Worm (Caenorhabditis elegans) whole organism, young adult: Measurements from ENCODE around the gene F16F9.1.

Source experiments
- F57C9.4 ChIP-seq: sonication (generic microtip); optimal IDR thresholded peaks from 2 replicates; lab custom pipeline; 2017; ENCODE audit warnings: mild to moderate bottlenecking, missing genetic modification characterization, missing compliant biosample characterization
- Y53G8AR.9 ChIP-seq: fragments of 200-800 bp; sonication (Bioruptor generic); conservative IDR thresholded peaks from 2 replicates; pipeline ENCODE4 v1.3.6; 2022; ENCODE audit warnings: missing genetic modification reagents, missing genetic modification characterization, missing compliant biosample characterization
- Y95B8A.8 ChIP-seq: fragments of 200-800 bp; sonication (Bioruptor generic); IDR thresholded peaks from 2 replicates; pipeline ENCODE4 v1.3.6; 2022; ENCODE audit warnings: missing genetic modification reagents, missing genetic modification characterization, missing compliant biosample characterization
- ZK185.1 ChIP-seq: sonication (generic microtip); optimal IDR thresholded peaks from 2 replicates; lab custom pipeline; 2016; ENCODE audit warnings: mild to moderate bottlenecking, missing genetic modification characterization, missing compliant biosample characterization; ENCODE audit not compliant: poor library complexity, severe bottlenecking
- ama-1 ChIP-seq, 3 experiments: fragments of 150-350 bp in 1 of 3; sonication (generic microtip) in 2 of 3; optimal IDR thresholded peaks; 2 replicates each; lab custom pipeline; 2014 to 2018; ENCODE audit warnings: missing biosample characterization in 2 of 3, missing genetic modification characterization in 2 of 3, missing genetic modification reagents in 2 of 3
- ceh-79 ChIP-seq: sonication (generic microtip); optimal IDR thresholded peaks from 2 replicates; lab custom pipeline; 2017; ENCODE audit warnings: mild to moderate bottlenecking, missing genetic modification characterization, missing compliant biosample characterization
- die-1 ChIP-seq: sonication (generic microtip); optimal IDR thresholded peaks from 2 replicates; lab custom pipeline; 2016; ENCODE audit warnings: missing genotype, mild to moderate bottlenecking, missing genetic modification characterization, missing compliant biosample characterization
- let-607 ChIP-seq, 2 experiments: fragments of 200-800 bp in 1 of 2; sonication (Bioruptor generic) in 1 of 2; sonication (generic microtip) in 1 of 2; optimal IDR thresholded peaks; 2 replicates each; lab custom pipeline; 2016 to 2018; ENCODE audit warnings: mild to moderate bottlenecking in 2 of 2, missing compliant biosample characterization in 2 of 2, missing genetic modification characterization in 2 of 2, moderate library complexity in 2 of 2, missing genotype in 1 of 2
- lin-26 ChIP-seq: fragments of 200-800 bp; sonication (Bioruptor generic); IDR thresholded peaks from 2 replicates; pipeline ENCODE4 v1.3.6; 2022; ENCODE audit warnings: missing genetic modification reagents, missing genetic modification characterization, missing compliant biosample characterization
- lsy-27 ChIP-seq: sonication (generic microtip); optimal IDR thresholded peaks from 2 replicates; lab custom pipeline; 2017; ENCODE audit warnings: missing genetic modification characterization, mild to moderate bottlenecking, missing compliant biosample characterization, antibody characterized with exemption, missing genotype, borderline replicate concordance; ENCODE audit not compliant: insufficient read depth
- nhr-120 ChIP-seq: fragments of 200-800 bp; sonication (Bioruptor generic); IDR thresholded peaks from 2 replicates; pipeline ENCODE4 v1.3.6; 2022; ENCODE audit warnings: missing genetic modification characterization, missing compliant biosample characterization
- nhr-27 ChIP-seq: fragments of 200-800 bp; sonication (Bioruptor generic); optimal IDR thresholded peaks from 2 replicates; lab custom pipeline; 2018; ENCODE audit warnings: mild to moderate bottlenecking, missing genetic modification characterization, moderate library complexity, missing compliant biosample characterization
- snpc-4 ChIP-seq, 5 experiments: fragments of 150-350 bp in 1 of 5; sonication (generic microtip) in 4 of 5; optimal IDR thresholded peaks; 2 replicates each; lab custom pipeline; 2014 to 2018; ENCODE audit warnings: missing genetic modification characterization in 5 of 5, missing biosample characterization in 3 of 5, antibody characterized with exemption in 2 of 5, mild to moderate bottlenecking in 2 of 5, missing compliant biosample characterization in 2 of 5, missing genotype in 2 of 5, moderate library complexity in 2 of 5, missing genetic modification reagents in 1 of 5

DNA sequence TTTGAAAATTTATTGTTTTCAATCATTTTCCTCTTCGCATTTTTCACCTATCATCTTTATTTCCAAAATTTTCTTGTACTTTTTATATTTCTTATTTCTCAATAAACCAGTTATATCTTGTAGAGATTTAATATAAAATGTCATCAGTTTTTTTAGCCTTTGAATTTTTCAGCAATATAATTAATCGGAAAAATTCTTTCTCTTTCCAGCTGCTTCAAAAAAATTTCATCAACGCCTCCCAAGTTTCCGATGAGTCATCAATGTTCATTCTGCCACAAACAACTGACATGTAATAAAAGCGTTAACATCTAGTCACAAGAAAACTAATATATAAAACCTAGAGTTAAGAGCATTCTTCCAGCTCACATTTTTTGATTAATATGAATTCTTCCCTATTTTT lies 33.1 kb upstream of the F16F9.1 start, which contains the start of gene F08F1.4:
- TF ChIP-seq Y53G8AR.9 (no peak), ZK185.1 (tag; lab: Kevin White, UChicago) (no peak), nhr-27 (tag; lab: Kevin White, UChicago) (no peak), snpc-4 (GFP tag; optimal IDR thresholded peaks at IDR 0.05; lab: Kevin White, UChicago) (no peak), snpc-4 (tag; optimal IDR thresholded peaks at IDR 0.05; lab: Kevin White, UChicago) (no peak), nhr-120 (GFP tag; lab: Robert Waterston, UW) (no peak), lin-26 (GFP tag; lab: Robert Waterston, UW) (no peak), Y95B8A.8 (GFP tag; lab: Robert Waterston, UW) (no peak), let-607 (tag; optimal IDR thresholded peaks at IDR 0.05; lab: Kevin White, UChicago) (no peak), ceh-79 (tag; lab: Kevin White, UChicago) (no peak), F57C9.4 (tag; lab: Kevin White, UChicago) (no peak), die-1 (tag; lab: Kevin White, UChicago) (no peak), lsy-27 (tag; lab: Kevin White, UChicago) (no peak), ama-1 (optimal IDR thresholded peaks at IDR 0.05; lab: Kevin White, UChicago) (no peak), ama-1 (GFP tag; optimal IDR thresholded peaks at IDR 0.05; lab: Kevin White, UChicago) (no peak)
